Fruit fly (Drosophila melanogaster) whole organism, embryonic: Measurements from ENCODE around the gene Snx27.

ENCODE experiments used
- Ada2b ChIP-seq: fragments of 200-800 bp; sonication (Bioruptor generic); IDR thresholded peaks from 2 replicates; pipeline ENCODE4 v1.3.6; 2022; ENCODE audit warnings: missing biosample characterization, missing genetic modification characterization
- B-H2 ChIP-seq: fragments of 200-800 bp; sonication (Bioruptor generic); optimal IDR thresholded peaks from 2 replicates; lab custom pipeline; 2018; ENCODE audit warnings: missing biosample characterization, mild to moderate bottlenecking, missing genetic modification characterization
- Bdp1 ChIP-seq: fragments of 200-800 bp; sonication (Bioruptor generic); optimal IDR thresholded peaks from 3 replicates; lab custom pipeline; 2016; ENCODE audit warnings: missing biosample characterization, missing genetic modification characterization
- CG1024 ChIP-seq: fragments of 200-800 bp; sonication (Bioruptor generic); IDR thresholded peaks from 2 replicates; pipeline ENCODE4 v1.3.6; 2022; ENCODE audit warnings: missing biosample characterization, missing genetic modification characterization
- CG11695 ChIP-seq: fragments of 200-800 bp; sonication (Bioruptor generic); IDR thresholded peaks from 3 replicates; pipeline ENCODE4 v1.3.6; 2022; ENCODE audit warnings: missing biosample characterization, missing genetic modification characterization
- CG13287 ChIP-seq: fragments of 200-800 bp; sonication (Bioruptor generic); IDR thresholded peaks from 2 replicates; pipeline ENCODE4 v1.3.6; 2022; ENCODE audit warnings: missing biosample characterization, missing genetic modification characterization; ENCODE audit not compliant: partially characterized antibody
- CG17328 ChIP-seq: fragments of 200-800 bp; sonication (Bioruptor generic); IDR thresholded peaks from 2 replicates; pipeline ENCODE4 v1.3.6; 2022; ENCODE audit warnings: missing biosample characterization, missing genetic modification characterization
- CG17802 ChIP-seq: fragments of 200-800 bp; sonication (Bioruptor generic); optimal IDR thresholded peaks from 2 replicates; lab custom pipeline; 2018; ENCODE audit warnings: missing biosample characterization, mild to moderate bottlenecking, missing genetic modification characterization, moderate library complexity
- CG17829 ChIP-seq: fragments of 200-800 bp; optimal IDR thresholded peaks from 2 replicates; lab custom pipeline; 2019; ENCODE audit warnings: missing biosample characterization, mild to moderate bottlenecking, missing genetic modification characterization, moderate library complexity
- CG17912 ChIP-seq: fragments of 200-800 bp; sonication (Bioruptor generic); optimal IDR thresholded peaks from 2 replicates; lab custom pipeline; 2018; ENCODE audit warnings: missing biosample characterization, mild to moderate bottlenecking, missing genetic modification characterization
- CG18011 ChIP-seq: fragments of 200-800 bp; sonication (Bioruptor generic); optimal IDR thresholded peaks from 2 replicates; lab custom pipeline; 2017; ENCODE audit warnings: missing biosample characterization, missing genetic modification characterization, mild to moderate bottlenecking, moderate library complexity, missing genotype
- CG2202 ChIP-seq: fragments of 200-800 bp; sonication (Bioruptor generic); optimal IDR thresholded peaks from 2 replicates; lab custom pipeline; 2018; ENCODE audit warnings: missing biosample characterization, mild to moderate bottlenecking, missing genetic modification characterization
- CG2875 ChIP-seq: fragments of 200-800 bp; sonication (Bioruptor generic); optimal IDR thresholded peaks from 2 replicates; lab custom pipeline; 2017; ENCODE audit warnings: missing biosample characterization, mild to moderate bottlenecking, missing genetic modification characterization, missing genetic modification reagents
- CG31441 ChIP-seq: fragments of 200-800 bp; sonication (Bioruptor generic); IDR thresholded peaks from 2 replicates; pipeline ENCODE4 v1.3.6; 2022; ENCODE audit warnings: missing biosample characterization, missing genetic modification characterization
- CG32532 ChIP-seq: fragments of 200-800 bp; sonication (Bioruptor generic); IDR thresholded peaks from 2 replicates; pipeline ENCODE4 v1.3.6; 2022; ENCODE audit warnings: missing biosample characterization, missing genetic modification characterization
- CG34376 ChIP-seq: fragments of 200-800 bp; sonication (Bioruptor generic); optimal IDR thresholded peaks from 2 replicates; lab custom pipeline; 2018; ENCODE audit warnings: missing biosample characterization, mild to moderate bottlenecking, missing genetic modification characterization
- CG4424 ChIP-seq: fragments of 200-800 bp; sonication (Bioruptor generic); optimal IDR thresholded peaks from 3 replicates; lab custom pipeline; 2016; ENCODE audit warnings: missing biosample characterization, missing genetic modification characterization
- CG7987 ChIP-seq: fragments of 200-800 bp; sonication (Bioruptor generic); optimal IDR thresholded peaks from 2 replicates; lab custom pipeline; 2018; ENCODE audit warnings: missing biosample characterization, mild to moderate bottlenecking, missing genetic modification characterization, moderate library complexity
- CG8478 ChIP-seq: fragments of >200 bp; optimal IDR thresholded peaks from 2 replicates; lab custom pipeline; 2018
- CG8944 ChIP-seq: fragments of 200-800 bp; sonication (Bioruptor generic); optimal IDR thresholded peaks from 3 replicates; lab custom pipeline; 2016; ENCODE audit warnings: missing biosample characterization, missing genetic modification characterization
- CG9932 ChIP-seq: fragments of 200-800 bp; sonication (Bioruptor generic); IDR thresholded peaks from 2 replicates; pipeline ENCODE4 v1.3.6; 2022; ENCODE audit warnings: missing biosample characterization, missing genetic modification characterization
- Chrac-16 ChIP-seq: fragments of 200-800 bp; sonication (Bioruptor generic); optimal IDR thresholded peaks from 3 replicates; lab custom pipeline; 2016; ENCODE audit warnings: missing biosample characterization, missing genetic modification characterization
- CkIIα-i1 ChIP-seq: fragments of 200-800 bp; sonication (Bioruptor generic); IDR thresholded peaks from 2 replicates; pipeline ENCODE4 v1.3.6; 2022; ENCODE audit warnings: missing biosample characterization, missing genetic modification characterization
- D19B ChIP-seq: fragments of 200-800 bp; sonication (Bioruptor generic); optimal IDR thresholded peaks from 2 replicates; lab custom pipeline; 2017; ENCODE audit warnings: missing biosample characterization, mild to moderate bottlenecking, missing genetic modification characterization
- Dad ChIP-seq: fragments of 200-800 bp; sonication (Bioruptor generic); optimal IDR thresholded peaks from 3 replicates; lab custom pipeline; 2016; ENCODE audit warnings: missing biosample characterization, missing genetic modification characterization
- Lhr ChIP-seq: fragments of 200-800 bp; sonication (Bioruptor generic); optimal IDR thresholded peaks from 3 replicates; lab custom pipeline; 2017; ENCODE audit warnings: mild to moderate bottlenecking, missing biosample characterization, missing genetic modification reagents, missing genetic modification characterization
- Ptx1 ChIP-seq: fragments of 200-800 bp; sonication (Bioruptor generic); IDR thresholded peaks from 2 replicates; pipeline ENCODE4 v1.3.6; 2022; ENCODE audit warnings: missing biosample characterization, missing genetic modification characterization
- Ssrp ChIP-seq: fragments of 200-800 bp; sonication (Bioruptor generic); optimal IDR thresholded peaks from 2 replicates; lab custom pipeline; 2018; ENCODE audit warnings: missing biosample characterization, mild to moderate bottlenecking, missing genetic modification characterization, moderate library complexity
- ap ChIP-seq: fragments of 200-800 bp; sonication (Bioruptor generic); IDR thresholded peaks from 2 replicates; pipeline ENCODE4 v1.3.6; 2022; ENCODE audit warnings: missing biosample characterization, missing genetic modification characterization
- dimm ChIP-seq: fragments of 200-800 bp; sonication (Bioruptor generic); IDR thresholded peaks from 2 replicates; pipeline ENCODE4 v1.3.6; 2022; ENCODE audit warnings: missing biosample characterization, missing genetic modification characterization
- exex ChIP-seq: fragments of 200-800 bp; sonication (Bioruptor generic); optimal IDR thresholded peaks from 4 replicates; lab custom pipeline; 2018; ENCODE audit warnings: missing biosample characterization, mild to moderate bottlenecking, missing genetic modification characterization, moderate library complexity
- fd102C ChIP-seq: fragments of 200-800 bp; sonication (Bioruptor generic); optimal IDR thresholded peaks from 2 replicates; lab custom pipeline; 2018; ENCODE audit warnings: missing biosample characterization, mild to moderate bottlenecking, missing genetic modification characterization, moderate library complexity
- gce ChIP-seq: fragments of 200-800 bp; sonication (Bioruptor generic); IDR thresholded peaks from 3 replicates; pipeline ENCODE4 v1.3.6; 2022; ENCODE audit warnings: missing biosample characterization, missing genetic modification characterization
- ham ChIP-seq: fragments of 200-800 bp; sonication (Bioruptor generic); IDR thresholded peaks from 2 replicates; pipeline ENCODE4 v1.3.6; 2022; ENCODE audit warnings: missing biosample characterization, missing genetic modification characterization
- hkb ChIP-seq, 2 experiments: fragments of 200-800 bp in 1 of 2; fragments of >200 bp in 1 of 2; sonication (Bioruptor generic) in 1 of 2; IDR thresholded peaks in 1 of 2; optimal IDR thresholded peaks in 1 of 2; 2 replicates each; pipeline versions ENCODE4 v1.3.6 to Lab custom; 2017 to 2022; ENCODE audit warnings: missing biosample characterization in 1 of 2, missing genetic modification characterization in 1 of 2
- knrl ChIP-seq: fragments of 200-800 bp; sonication (Bioruptor generic); IDR thresholded peaks from 3 replicates; pipeline ENCODE4 v1.3.6; 2022; ENCODE audit warnings: missing biosample characterization, missing genetic modification characterization; ENCODE audit not compliant: partially characterized antibody
- lab ChIP-seq: fragments of 200-800 bp; sonication (Bioruptor generic); optimal IDR thresholded peaks from 3 replicates; lab custom pipeline; 2017; ENCODE audit warnings: missing biosample characterization, missing genetic modification characterization, mild to moderate bottlenecking, moderate library complexity, missing genetic modification reagents
- maf-S ChIP-seq: fragments of 200-800 bp; sonication (Bioruptor generic); optimal IDR thresholded peaks from 2 replicates; lab custom pipeline; 2016; ENCODE audit warnings: missing biosample characterization, missing genetic modification characterization
- nau ChIP-seq: fragments of 200-800 bp; sonication (Bioruptor generic); optimal IDR thresholded peaks from 3 replicates; lab custom pipeline; 2017; ENCODE audit warnings: missing biosample characterization, mild to moderate bottlenecking, missing genetic modification characterization, missing genetic modification reagents
- peb ChIP-seq: fragments of 200-800 bp; sonication (Bioruptor generic); IDR thresholded peaks from 2 replicates; pipeline ENCODE4 v1.3.6; 2022; ENCODE audit warnings: missing biosample characterization, missing genetic modification characterization
- pita ChIP-seq: fragments of 200-800 bp; sonication (Bioruptor generic); optimal IDR thresholded peaks from 2 replicates; lab custom pipeline; 2017; ENCODE audit warnings: missing biosample characterization, mild to moderate bottlenecking, missing genetic modification characterization
- sc ChIP-seq, 3 experiments: fragments of >200 bp in 2 of 3; fragments of 200-800 bp in 1 of 3; sonication (Bioruptor generic) in 1 of 3; optimal IDR thresholded peaks; 2 replicates in 2 of 3; 3 replicates in 1 of 3; lab custom pipeline; 2017; ENCODE audit warnings: mild to moderate bottlenecking in 1 of 3, missing biosample characterization in 1 of 3, missing genetic modification characterization in 1 of 3, missing genetic modification reagents in 1 of 3
- sens-2 ChIP-seq: fragments of 200-800 bp; sonication (Bioruptor generic); IDR thresholded peaks from 2 replicates; pipeline ENCODE4 v1.3.6; 2022; ENCODE audit warnings: missing biosample characterization, missing genetic modification characterization
- sim ChIP-seq: fragments of 200-800 bp; sonication (Bioruptor generic); IDR thresholded peaks from 2 replicates; pipeline ENCODE4 v1.3.6; 2022; ENCODE audit warnings: missing biosample characterization, missing genetic modification characterization
- so ChIP-seq: fragments of 200-800 bp; sonication (Bioruptor generic); IDR thresholded peaks from 3 replicates; pipeline ENCODE4 v1.3.6; 2022; ENCODE audit warnings: missing biosample characterization, missing genetic modification characterization
- stc ChIP-seq: fragments of 200-800 bp; sonication (Bioruptor generic); IDR thresholded peaks from 2 replicates; pipeline ENCODE4 v1.3.6; 2022; ENCODE audit warnings: missing biosample characterization, missing genetic modification characterization
- tll ChIP-seq, 2 experiments: fragments of 200-800 bp in 1 of 2; fragments of >200 bp in 1 of 2; sonication (Bioruptor generic) in 1 of 2; optimal IDR thresholded peaks; 2 replicates each; lab custom pipeline; 2017 to 2019; ENCODE audit warnings: missing biosample characterization in 2 of 2, missing genetic modification characterization in 2 of 2, mild to moderate bottlenecking in 1 of 2, moderate library complexity in 1 of 2
- tna ChIP-seq: fragments of 200-800 bp; sonication (Bioruptor generic); IDR thresholded peaks from 2 replicates; pipeline ENCODE4 v1.3.6; 2022; ENCODE audit warnings: missing biosample characterization, missing genetic modification characterization; ENCODE audit not compliant: partially characterized antibody
- vvl ChIP-seq: fragments of 200-800 bp; sonication (Bioruptor generic); IDR thresholded peaks from 2 replicates; pipeline ENCODE4 v1.3.6; 2022; ENCODE audit warnings: missing biosample characterization, missing genetic modification characterization

The Snx27 gene

dm6 chrX:5696436-5697022, 41.3 kb downstream of the Snx27 start (continued):
- TF ChIP-seq exex (tag; lab: Kevin White, UChicago) = peak; percentile 48
- peak; percentile 85 for TF ChIP-seq CG17802 (tag; lab: Kevin White, UChicago)
- TF ChIP-seq dimm (GFP tag; lab: Robert Waterston, UW) = peak; percentile 86
- TF ChIP-seq Lhr (GFP tag; lab: Kevin White, UChicago) = peak; percentile 87
- TF ChIP-seq knrl = no peak
- peak; percentile 94 for TF ChIP-seq CG31441 (GFP tag; lab: Robert Waterston, UW)
- TF ChIP-seq CG9932 (GFP tag; lab: Robert Waterston, UW) = peak; percentile 82
- peak; percentile 98 for TF ChIP-seq CG4424
- peak; percentile 93 for TF ChIP-seq stc (GFP tag; lab: Robert Waterston, UW)
- TF ChIP-seq CG34376 (GFP tag; lab: Kevin White, UChicago) = peak; percentile 79
- TF ChIP-seq CG11695 (GFP tag; lab: Robert Waterston, UW) = peak; percentile 93
- peak; percentile 94 for TF ChIP-seq ap (GFP tag; lab: Robert Waterston, UW)
- TF ChIP-seq Chrac-16 (GFP tag; lab: Kevin White, UChicago) = peak; percentile 97
- TF ChIP-seq tna (GFP tag; lab: Robert Waterston, UW) = no peak
- TF ChIP-seq CG32532 (GFP tag; lab: Robert Waterston, UW) = peak; percentile 90
- peak; percentile 98 for TF ChIP-seq CG8944
- no peak for TF ChIP-seq CG8478 (lab: Kevin White, UChicago)
- peak; percentile 94 for TF ChIP-seq gce (GFP tag; lab: Robert Waterston, UW)
- no peak for TF ChIP-seq CG13287
- peak; percentile 81 for TF ChIP-seq ham
- TF ChIP-seq lab (GFP tag; lab: Kevin White, UChicago) = peak; percentile 95
- TF ChIP-seq hkb (optimal IDR thresholded peaks at IDR 0.05; lab: Kevin White, UChicago) = no peak
- peak; percentile 96 for TF ChIP-seq hkb (GFP tag; IDR thresholded peaks at IDR 0.05; lab: Robert Waterston, UW)
- TF ChIP-seq Ada2b = peak; percentile 95
- peak; percentile 63 for TF ChIP-seq D19B (GFP tag; lab: Kevin White, UChicago)
- TF ChIP-seq CG2875 (GFP tag; lab: Kevin White, UChicago) = peak; percentile 95
- peak; percentile 92 for TF ChIP-seq peb (GFP tag; lab: Robert Waterston, UW)
- no peak for TF ChIP-seq pita (GFP tag; lab: Kevin White, UChicago)
- TF ChIP-seq sc (optimal IDR thresholded peaks at IDR 0.05; lab: Kevin White, UChicago) = no peak
- TF ChIP-seq sc (GFP tag; optimal IDR thresholded peaks at IDR 0.05; lab: Kevin White, UChicago) = peak; percentile 68
- peak; percentile 97 for TF ChIP-seq sim
- peak; percentile 79 for TF ChIP-seq B-H2 (GFP tag; lab: Kevin White, UChicago)
- TF ChIP-seq tll (GFP tag; optimal IDR thresholded peaks at IDR 0.05; lab: Kevin White, UChicago) = peak in 1 of 2 experiments; percentile 65
- peak; percentile 98 for TF ChIP-seq CG17328 (GFP tag; lab: Robert Waterston, UW)
- TF ChIP-seq CG2202 (tag; lab: Kevin White, UChicago) = peak; percentile 88
- TF ChIP-seq CG17829 = peak; percentile 81
- peak; percentile 87 for TF ChIP-seq CG7987 (GFP tag; lab: Kevin White, UChicago)
- TF ChIP-seq Bdp1 (GFP tag; lab: Kevin White, UChicago) = peak; percentile 90
- TF ChIP-seq nau (GFP tag; lab: Kevin White, UChicago) = peak; percentile 84
- TF ChIP-seq Ptx1 = peak; percentile 96
- TF ChIP-seq CG17912 (GFP tag; lab: Kevin White, UChicago) = peak; percentile 91
- peak; percentile 94 for TF ChIP-seq so (GFP tag; lab: Robert Waterston, UW)
- TF ChIP-seq sens-2 = peak; percentile 95
- TF ChIP-seq CkIIα-i1 (GFP tag; lab: Robert Waterston, UW) = peak; percentile 89
- peak; percentile 96 for TF ChIP-seq Ssrp (tag; lab: Kevin White, UChicago)
- peak; percentile 96 for TF ChIP-seq CG1024 (GFP tag; lab: Robert Waterston, UW)
- peak; percentile 97 for TF ChIP-seq Dad (GFP tag; lab: Kevin White, UChicago)
- TF ChIP-seq maf-S (GFP tag; lab: Kevin White, UChicago) = peak; percentile 97
- peak; percentile 90 for TF ChIP-seq fd102C
- TF ChIP-seq vvl = peak; percentile 98
- TF ChIP-seq CG18011 = peak; percentile 67
